Fruit fly (Drosophila melanogaster): ENCODE measurements around the gene CG15638.

- TF ChIP-seq Sin3A (optimal IDR thresholded peaks at IDR 0.05) (no peak), ttk (optimal IDR thresholded peaks at IDR 0.05) (no peak), h (optimal IDR thresholded peaks at IDR 0.05) (no peak)
Observed at dm6 chr2L:13530774-13531173, 4.8 kb downstream of the CG15638 start, which contains the start of gene CG33643.

Measured in Kc167 (cell line).